Fruit fly (Drosophila melanogaster) S2 (cell line): Measurements from ENCODE around the gene CG31909.

Experiments used
- CG8478 ChIP-seq: fragments of >200 bp; optimal IDR thresholded peaks from 2 replicates; lab custom pipeline; 2018
- CTCF ChIP-seq, 2 experiments: fragments of >200 bp; optimal IDR thresholded peaks; 2 replicates each; lab custom pipeline; 2018

DNA sequence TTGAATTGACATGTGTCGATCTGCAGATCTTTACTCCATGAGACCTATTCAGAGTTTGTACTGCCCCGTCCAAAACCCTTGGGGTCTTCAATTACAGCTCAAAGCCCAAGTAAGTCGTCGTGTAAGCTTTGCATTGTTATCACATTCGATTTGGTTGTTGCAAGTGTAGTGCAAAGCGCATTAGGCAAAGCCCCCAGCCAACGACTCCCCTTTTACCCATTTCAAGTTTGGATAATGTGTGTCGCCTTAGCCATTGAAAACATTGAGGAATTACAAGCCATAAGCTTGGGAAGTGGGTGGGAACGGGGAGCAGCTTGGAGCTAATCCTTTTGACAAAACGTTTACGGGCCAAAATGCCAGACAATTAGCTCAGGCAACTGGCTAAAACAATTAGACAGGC is 2.2 kb downstream of the CG31909 start:
- no peak for TF ChIP-seq CG8478 (lab: Kevin White, UChicago)
- no peak for TF ChIP-seq CTCF (optimal IDR thresholded peaks at IDR 0.05; lab: Kevin White, UChicago)
